Worm (Caenorhabditis elegans) whole organism, L3 larva: Measurements from ENCODE around the gene Y82E9BR.5.

ENCODE experiments used
- R02D3.7 ChIP-seq: fragments of 150-350 bp; optimal IDR thresholded peaks from 2 replicates; lab custom pipeline; 2014; ENCODE audit warnings: missing biosample characterization, missing genetic modification characterization
- ceh-16 ChIP-seq: sonication (generic microtip); optimal IDR thresholded peaks from 2 replicates; lab custom pipeline; 2017; ENCODE audit warnings: missing biosample characterization, missing genetic modification characterization
- ceh-28 ChIP-seq: fragments of 150-350 bp; optimal IDR thresholded peaks from 2 replicates; lab custom pipeline; 2014; ENCODE audit warnings: missing biosample characterization, missing genetic modification reagents, missing genetic modification characterization
- ceh-82 ChIP-seq: fragments of 150-350 bp; optimal IDR thresholded peaks from 2 replicates; lab custom pipeline; 2014; ENCODE audit warnings: missing biosample characterization, missing genetic modification characterization
- ceh-9 ChIP-seq: sonication (generic microtip); optimal IDR thresholded peaks from 2 replicates; lab custom pipeline; 2018; ENCODE audit warnings: missing biosample characterization, missing genetic modification characterization
- egl-27 ChIP-seq: sonication (generic microtip); optimal IDR thresholded peaks from 4 replicates; lab custom pipeline; 2017; ENCODE audit warnings: missing biosample characterization, missing genetic modification reagents, missing genetic modification characterization
- egl-5 ChIP-seq: fragments of 150-350 bp; optimal IDR thresholded peaks from 2 replicates; lab custom pipeline; 2017; ENCODE audit warnings: missing biosample characterization, missing genetic modification reagents, missing genetic modification characterization, inconsistent platforms
- elt-1 ChIP-seq: fragments of 150-350 bp; optimal IDR thresholded peaks from 2 replicates; lab custom pipeline; 2014; ENCODE audit warnings: missing biosample characterization, missing genetic modification characterization
- elt-2 ChIP-seq: sonication (generic microtip); optimal IDR thresholded peaks from 2 replicates; lab custom pipeline; 2016; ENCODE audit warnings: missing genetic modification reagents, mild to moderate bottlenecking, missing genetic modification characterization, missing compliant biosample characterization
- elt-3 ChIP-seq, 3 experiments: fragments of 150-350 bp in 1 of 3; sonication (generic microtip) in 2 of 3; optimal IDR thresholded peaks; 2 replicates in 2 of 3; 4 replicates in 1 of 3; lab custom pipeline; 2014 to 2017; ENCODE audit warnings: missing biosample characterization in 3 of 3, missing genetic modification characterization in 3 of 3
- fkh-2 ChIP-seq: fragments of 150-350 bp; optimal IDR thresholded peaks from 2 replicates; lab custom pipeline; 2014; ENCODE audit warnings: missing biosample characterization, missing genetic modification reagents, missing genetic modification characterization
- fos-1 ChIP-seq: fragments of 150-350 bp; optimal IDR thresholded peaks from 2 replicates; lab custom pipeline; 2014; ENCODE audit warnings: missing biosample characterization, missing genetic modification characterization
- jun-1 ChIP-seq: fragments of 150-350 bp; optimal IDR thresholded peaks from 2 replicates; lab custom pipeline; 2014; ENCODE audit warnings: missing biosample characterization, missing genetic modification reagents, missing genetic modification characterization
- lsy-12 ChIP-seq: sonication (generic microtip); optimal IDR thresholded peaks from 2 replicates; lab custom pipeline; 2016; ENCODE audit warnings: mild to moderate bottlenecking, missing genetic modification characterization, missing compliant biosample characterization
- mdl-1 ChIP-seq: fragments of 150-350 bp; optimal IDR thresholded peaks from 2 replicates; lab custom pipeline; 2014; ENCODE audit warnings: missing biosample characterization, missing genetic modification characterization
- mml-1 ChIP-seq: fragments of 150-350 bp; sonication (generic microtip); optimal IDR thresholded peaks from 3 replicates; lab custom pipeline; 2014; ENCODE audit warnings: missing biosample characterization, missing genetic modification characterization
- nfya-1 ChIP-seq: sonication (generic microtip); optimal IDR thresholded peaks from 2 replicates; lab custom pipeline; 2017; ENCODE audit warnings: missing genetic modification characterization, mild to moderate bottlenecking, missing compliant biosample characterization, antibody characterized with exemption, moderate library complexity; ENCODE audit not compliant: insufficient read depth
- nhr-11 ChIP-seq: fragments of 150-350 bp; optimal IDR thresholded peaks from 2 replicates; lab custom pipeline; 2014; ENCODE audit warnings: missing biosample characterization, missing genetic modification characterization
- nhr-12 ChIP-seq: fragments of 150-350 bp; optimal IDR thresholded peaks from 2 replicates; lab custom pipeline; 2014; ENCODE audit warnings: missing biosample characterization, missing genetic modification characterization
- nhr-23 ChIP-seq: fragments of 150-350 bp; optimal IDR thresholded peaks from 2 replicates; lab custom pipeline; 2014; ENCODE audit warnings: missing biosample characterization, missing genetic modification reagents, missing genetic modification characterization
- nhr-237 ChIP-seq: fragments of 150-350 bp; optimal IDR thresholded peaks from 2 replicates; lab custom pipeline; 2014; ENCODE audit warnings: missing biosample characterization, missing genetic modification characterization
- nhr-25 ChIP-seq: sonication (generic microtip); optimal IDR thresholded peaks from 2 replicates; lab custom pipeline; 2017; ENCODE audit warnings: missing biosample characterization, missing genetic modification characterization
- nhr-43 ChIP-seq: sonication (generic microtip); optimal IDR thresholded peaks from 2 replicates; lab custom pipeline; 2016; ENCODE audit warnings: mild to moderate bottlenecking, missing genetic modification characterization, missing compliant biosample characterization; ENCODE audit not compliant: poor library complexity, severe bottlenecking
- nhr-77 ChIP-seq: fragments of 150-350 bp; optimal IDR thresholded peaks from 2 replicates; lab custom pipeline; 2014; ENCODE audit warnings: missing biosample characterization, missing genetic modification characterization
- pha-4 ChIP-seq: fragments of 150-350 bp; optimal IDR thresholded peaks from 2 replicates; lab custom pipeline; 2014; ENCODE audit warnings: missing biosample characterization, missing genetic modification reagents, missing genetic modification characterization
- pqm-1 ChIP-seq: fragments of 150-350 bp; optimal IDR thresholded peaks from 2 replicates; lab custom pipeline; 2017; ENCODE audit warnings: missing biosample characterization, missing genetic modification characterization, inconsistent platforms
- sea-2 ChIP-seq: fragments of 150-350 bp; sonication (generic microtip); optimal IDR thresholded peaks from 4 replicates; lab custom pipeline; 2014; ENCODE audit warnings: missing biosample characterization, missing genetic modification reagents, missing genetic modification characterization
- skn-1 ChIP-seq: fragments of 150-350 bp; optimal IDR thresholded peaks from 2 replicates; lab custom pipeline; 2014; ENCODE audit warnings: missing biosample characterization, missing genetic modification characterization
- snpc-4 ChIP-seq: fragments of 150-350 bp; optimal IDR thresholded peaks from 2 replicates; lab custom pipeline; 2014; ENCODE audit warnings: missing biosample characterization, missing genetic modification characterization
- unc-62 ChIP-seq: fragments of 150-350 bp; sonication (generic microtip); optimal IDR thresholded peaks from 4 replicates; lab custom pipeline; 2014; ENCODE audit warnings: missing biosample characterization, missing genetic modification reagents, missing genetic modification characterization
- zag-1 ChIP-seq: fragments of 150-350 bp; optimal IDR thresholded peaks from 2 replicates; lab custom pipeline; 2014; ENCODE audit warnings: missing biosample characterization, missing genetic modification characterization
- ztf-4 ChIP-seq: fragments of 150-350 bp; optimal IDR thresholded peaks from 2 replicates; lab custom pipeline; 2014; ENCODE audit warnings: missing biosample characterization, missing genetic modification characterization

The Y82E9BR.5 gene

DNA sequence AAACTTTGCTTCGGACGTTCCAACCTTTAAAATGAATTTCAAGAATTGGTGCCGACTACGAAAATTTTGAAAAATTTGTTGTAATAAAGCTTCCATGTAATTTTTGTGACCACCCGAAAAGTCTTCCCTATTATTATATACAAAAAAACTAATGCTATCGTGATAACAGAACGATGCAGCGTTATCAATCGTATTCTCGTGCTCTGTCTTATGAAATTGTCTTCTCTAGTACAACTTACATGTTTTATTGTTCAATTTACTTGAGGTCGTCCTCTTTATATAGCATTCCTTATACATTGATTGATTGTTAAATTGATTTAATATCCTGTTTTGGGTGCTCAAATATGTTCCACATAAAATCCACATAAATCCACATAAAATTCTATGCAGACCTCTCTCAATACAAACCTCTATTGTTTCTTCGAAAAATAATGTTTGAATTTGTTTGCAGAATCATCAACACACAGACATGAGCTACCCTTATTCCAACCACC, 17.4 kb downstream of the Y82E9BR.5 start, which contains the start of gene pals-19:
TSS of gene pals-19 (plus strand) at position 444 of the 494 bp plus-strand sequence.
- TF ChIP-seq R02D3.7 (tag; lab: Kevin White, UChicago) (no peak), ceh-28 (tag; lab: Kevin White, UChicago) (no peak), pha-4 (tag; lab: Kevin White, UChicago) (peak; percentile 30), elt-2 (tag; lab: Kevin White, UChicago) (peak; percentile 82), pqm-1 (tag; lab: Kevin White, UChicago) (peak; percentile 67), nhr-11 (tag; lab: Kevin White, UChicago) (no peak), mml-1 (no peak)
- TF ChIP-seq, all 47 proteins: peak for 3

DNA sequence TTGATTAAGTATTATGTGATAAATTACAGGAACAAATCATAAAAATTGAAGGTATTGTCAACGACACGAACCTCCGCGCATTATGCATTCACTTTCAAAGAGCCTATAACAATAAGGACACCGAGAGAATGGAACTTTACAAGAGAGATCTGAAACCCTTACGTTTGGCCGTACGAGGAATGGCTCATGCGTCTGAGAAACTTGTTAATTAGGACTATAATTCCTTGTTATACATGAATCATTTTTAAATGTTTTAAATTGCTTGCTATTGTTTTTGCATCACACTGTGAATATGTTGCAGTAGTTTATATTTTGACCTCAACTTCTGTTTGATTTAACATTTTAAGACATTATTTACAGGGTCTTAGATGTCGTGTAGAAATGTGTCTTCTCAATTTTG, 18.9 kb downstream of the Y82E9BR.5 start, which contains the start of gene pals-18:
TSS of gene pals-18 (plus strand) at position 301 of the 400 bp plus-strand sequence.
- no peak for TF ChIP-seq fkh-2
- no peak for TF ChIP-seq mdl-1 (tag; lab: Kevin White, UChicago)
- no peak for TF ChIP-seq unc-62
- TF ChIP-seq elt-3 (tag; optimal IDR thresholded peaks at IDR 0.05; lab: Kevin White, UChicago): no peak
- no peak for TF ChIP-seq nhr-237 (tag; lab: Kevin White, UChicago)
- no peak for TF ChIP-seq nhr-12 (tag; lab: Kevin White, UChicago)
- TF ChIP-seq nhr-77 (tag; lab: Kevin White, UChicago): no peak
- no peak for TF ChIP-seq nhr-43 (tag; lab: Kevin White, UChicago)
- no peak for TF ChIP-seq zag-1 (tag; lab: Kevin White, UChicago)
- no peak for TF ChIP-seq ceh-82
- TF ChIP-seq nhr-11 (tag; lab: Kevin White, UChicago): no peak

DNA sequence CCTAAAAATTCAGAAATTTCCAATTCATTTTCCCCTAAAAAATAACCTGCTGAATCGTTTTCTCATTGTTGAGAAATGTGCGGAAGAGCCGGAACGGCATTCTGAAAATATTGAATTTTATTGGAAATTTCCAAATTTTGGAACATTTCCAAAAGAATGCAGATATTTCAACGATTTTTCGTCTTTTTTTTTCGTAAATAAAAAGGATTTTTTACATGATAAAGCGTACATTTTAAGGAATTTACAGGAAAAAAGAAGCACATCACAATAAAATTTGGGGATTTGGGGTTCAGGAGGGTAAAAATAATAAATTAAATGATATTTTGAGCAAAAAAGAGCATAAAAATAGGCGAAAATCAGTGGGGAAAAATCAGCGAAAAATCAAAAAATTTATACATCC, 25.0 kb downstream of the Y82E9BR.5 start, which contains the start of gene Y82E9BR.22:
TSS of gene Y82E9BR.22 (minus strand) at position 101 of the 400 bp plus-strand sequence.
- TF ChIP-seq elt-1 (tag; lab: Kevin White, UChicago) (no peak), unc-62 (no peak), nhr-11 (tag; lab: Kevin White, UChicago) (no peak), fkh-2 (no peak), jun-1 (no peak), lsy-12 (tag; lab: Kevin White, UChicago) (no peak), elt-2 (tag; lab: Kevin White, UChicago) (no peak), ztf-4 (no peak), ceh-28 (tag; lab: Kevin White, UChicago) (no peak), ceh-16 (tag; lab: Kevin White, UChicago) (no peak), fos-1 (tag; lab: Kevin White, UChicago) (no peak), elt-3 (tag; optimal IDR thresholded peaks at IDR 0.05; lab: Kevin White, UChicago) (no peak), nhr-77 (tag; lab: Kevin White, UChicago) (no peak), ceh-9 (tag; lab: Kevin White, UChicago) (no peak), nhr-23 (tag; lab: Kevin White, UChicago) (no peak), zag-1 (tag; lab: Kevin White, UChicago) (no peak)

DNA sequence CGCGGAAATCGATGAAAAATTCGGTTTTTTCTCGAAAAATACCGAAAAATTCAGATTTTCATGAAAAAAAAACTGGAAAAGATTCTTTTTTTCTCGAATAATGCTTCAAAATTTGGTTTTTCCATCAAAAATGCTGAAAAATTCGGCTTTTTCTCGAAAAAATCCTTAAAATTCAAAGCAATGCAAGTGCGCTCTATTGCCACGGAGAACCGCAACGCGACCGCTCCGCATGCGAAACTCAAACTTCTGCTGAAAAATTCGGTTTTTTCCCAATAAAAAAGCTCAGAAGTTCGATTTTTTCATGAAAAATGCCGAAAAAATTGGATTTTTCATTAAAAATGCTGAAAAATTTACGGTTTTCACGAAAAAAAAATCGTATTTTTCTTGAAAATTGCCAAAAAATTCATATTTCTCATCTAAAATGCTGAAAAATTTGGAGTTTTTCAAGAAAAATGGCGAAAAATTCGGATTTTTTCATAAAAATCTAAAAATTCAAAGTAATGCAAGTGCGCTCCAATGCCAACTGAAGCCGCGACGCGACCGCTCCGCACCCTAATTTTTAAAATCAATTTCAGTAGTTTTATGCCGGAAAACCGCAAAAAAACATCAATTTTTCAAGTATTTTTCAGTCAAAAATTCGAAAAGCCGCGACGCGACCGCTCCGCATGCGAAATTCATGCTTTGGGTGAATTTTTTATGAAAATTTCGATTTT, 29.1 kb downstream of the Y82E9BR.5 start:
- TF ChIP-seq mml-1 (no peak), elt-2 (tag; lab: Kevin White, UChicago) (no peak)

DNA sequence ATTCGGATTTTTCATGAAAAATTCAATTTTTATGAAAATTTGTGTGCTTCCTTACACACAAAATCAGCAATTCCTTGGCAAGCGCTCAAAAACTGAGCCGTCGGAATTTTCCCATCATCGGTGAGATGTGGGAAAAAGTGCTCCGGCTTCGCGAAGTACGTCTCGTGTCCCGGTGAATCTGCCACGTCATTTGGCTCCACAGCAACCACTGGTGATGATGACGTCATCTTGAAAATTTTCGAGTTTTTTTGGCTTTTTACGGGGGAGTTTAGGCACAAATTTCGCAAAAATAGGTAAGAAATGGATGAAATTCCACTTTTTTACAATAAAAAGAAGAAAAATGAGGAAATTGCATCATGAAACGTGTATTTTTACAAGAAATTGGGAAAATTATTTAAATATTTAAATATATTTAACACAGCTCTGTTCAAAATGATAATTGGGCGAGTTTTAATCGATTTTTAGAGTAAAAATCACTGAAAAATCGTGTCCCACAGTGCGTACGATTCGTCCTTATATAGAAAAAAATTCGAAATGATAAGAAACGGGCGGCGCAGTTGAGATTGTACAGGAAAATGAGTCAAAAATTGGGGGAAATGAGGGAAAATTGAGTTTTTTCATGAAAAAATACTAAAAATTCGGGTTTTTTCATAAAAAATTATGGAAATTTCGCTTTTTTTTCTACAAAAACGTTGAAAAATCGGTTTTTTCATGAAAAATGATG, 29.9 kb downstream of the Y82E9BR.5 start, which contains the start of gene Y82E9BR.14:
TSS of gene Y82E9BR.14 (minus strand) at position 227 of the 724 bp plus-strand sequence.
- TF ChIP-seq pqm-1 (tag; lab: Kevin White, UChicago): peak; percentile 19
- peak; percentile 45 for TF ChIP-seq elt-2 (tag; lab: Kevin White, UChicago)
- no peak for TF ChIP-seq ceh-28 (tag; lab: Kevin White, UChicago)

DNA sequence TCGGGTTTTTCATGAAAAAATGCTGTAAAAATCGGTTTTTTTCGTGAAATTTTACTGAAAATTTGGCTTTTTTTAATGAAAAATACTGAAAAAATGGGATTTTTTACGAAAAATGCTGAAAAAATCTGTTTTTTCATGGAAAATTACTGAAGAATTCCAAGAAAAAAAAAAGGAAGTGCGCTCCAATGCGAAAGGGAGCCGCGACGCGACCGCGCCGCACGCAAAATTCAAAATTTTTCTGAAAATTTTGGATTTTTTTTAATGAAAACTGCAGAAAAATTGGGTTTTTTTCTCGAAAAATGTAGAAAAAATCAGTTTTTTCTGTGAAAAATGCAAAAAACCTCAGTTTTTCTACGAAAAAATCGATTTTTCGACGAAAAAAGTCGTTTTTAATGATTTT, 32.4 kb downstream of the Y82E9BR.5 start:
- no peak for TF ChIP-seq nhr-25 (tag; lab: Kevin White, UChicago)
- no peak for TF ChIP-seq snpc-4 (tag; lab: Kevin White, UChicago)
- no peak for TF ChIP-seq nhr-77 (tag; lab: Kevin White, UChicago)
- no peak for TF ChIP-seq mdl-1 (tag; lab: Kevin White, UChicago)
- TF ChIP-seq nfya-1: no peak
- TF ChIP-seq zag-1 (tag; lab: Kevin White, UChicago): no peak
- no peak for TF ChIP-seq egl-27
- no peak for TF ChIP-seq sea-2
- TF ChIP-seq skn-1 (tag; lab: Kevin White, UChicago): no peak
- no peak for TF ChIP-seq pqm-1 (tag; lab: Kevin White, UChicago)
- no peak for TF ChIP-seq egl-5 (tag; lab: Kevin White, UChicago)
